Worm (Caenorhabditis elegans) whole organism, midembryonic: ENCODE measurements around the gene Y38E10A.28.

ENCODE experiments used
- T22C8.4 ChIP-seq: fragments of 200-800 bp; sonication (Bioruptor generic); IDR thresholded peaks from 2 replicates; pipeline ENCODE4 v1.3.6; 2022; ENCODE audit warnings: missing genetic modification characterization, missing compliant biosample characterization
- cog-1 ChIP-seq: sonication (generic microtip); optimal IDR thresholded peaks from 2 replicates; lab custom pipeline; 2016; ENCODE audit warnings: missing genetic modification characterization, missing compliant biosample characterization
- flt-1 ChIP-seq: fragments of 200-800 bp; sonication (Bioruptor generic); IDR thresholded peaks from 2 replicates; pipeline ENCODE4 v1.3.6; 2022; ENCODE audit warnings: missing genetic modification characterization, missing compliant biosample characterization
- klf-2 ChIP-seq: fragments of 200-800 bp; sonication (Bioruptor generic); conservative IDR thresholded peaks from 2 replicates; pipeline ENCODE4 v1.3.6; 2022; ENCODE audit warnings: missing genetic modification reagents, missing genetic modification characterization, missing compliant biosample characterization
- ref-1 ChIP-seq: fragments of 200-800 bp; sonication (Bioruptor generic); conservative IDR thresholded peaks from 2 replicates; pipeline ENCODE4 v1.3.6; 2022; ENCODE audit warnings: missing genetic modification reagents, missing genetic modification characterization, missing compliant biosample characterization
- ztf-29 ChIP-seq: fragments of 200-800 bp; sonication (Bioruptor generic); IDR thresholded peaks from 2 replicates; pipeline ENCODE4 v1.3.6; 2022; ENCODE audit warnings: missing genetic modification reagents, missing genetic modification characterization, missing compliant biosample characterization

ce11 chrII:12580952-12581351, 48.5 kb upstream of the Y38E10A.28 start, which contains the start of gene clec-4:
- TF ChIP-seq ztf-29 (GFP tag; lab: Robert Waterston, UW) (no peak), flt-1 (GFP tag; lab: Robert Waterston, UW) (no peak), T22C8.4 (no peak), cog-1 (no peak), klf-2 (GFP tag; lab: Robert Waterston, UW) (no peak), ref-1 (no peak)
